Worm (Caenorhabditis elegans) whole organism, L1 larva: ENCODE measurements around the gene cutl-29.

Experiments used
- C34B4.2 ChIP-seq: sonication (generic microtip); optimal IDR thresholded peaks from 2 replicates; lab custom pipeline; 2017; ENCODE audit warnings: mild to moderate bottlenecking, missing genetic modification characterization, missing compliant biosample characterization
- Y116A8C.19 ChIP-seq: sonication (generic microtip); optimal IDR thresholded peaks from 2 replicates; lab custom pipeline; 2016; ENCODE audit warnings: missing compliant biosample characterization, missing genetic modification characterization, borderline replicate concordance
- aly-2 ChIP-seq: fragments of 150-350 bp; optimal IDR thresholded peaks from 2 replicates; lab custom pipeline; 2014; ENCODE audit warnings: missing biosample characterization, missing genetic modification characterization
- ama-1 ChIP-seq: fragments of 150-350 bp; optimal IDR thresholded peaks from 2 replicates; lab custom pipeline; 2014
- blmp-1 ChIP-seq: fragments of 150-350 bp; optimal IDR thresholded peaks from 2 replicates; lab custom pipeline; 2014; ENCODE audit warnings: missing biosample characterization, missing genetic modification characterization
- ceh-82 ChIP-seq, 3 experiments: fragments of 150-350 bp in 1 of 3; sonication (generic microtip) in 2 of 3; optimal IDR thresholded peaks; 2 replicates each; lab custom pipeline; 2014 to 2017; ENCODE audit warnings: missing biosample characterization in 3 of 3, missing genetic modification characterization in 3 of 3
- egl-13 ChIP-seq: sonication (generic microtip); optimal IDR thresholded peaks from 2 replicates; lab custom pipeline; 2016; ENCODE audit warnings: missing genotype, missing genetic modification reagents, missing genetic modification characterization, missing compliant biosample characterization
- egl-27 ChIP-seq, 2 experiments: fragments of 150-350 bp in 1 of 2; sonication (generic microtip); optimal IDR thresholded peaks; 3 replicates each; lab custom pipeline; 2017 to 2018; ENCODE audit warnings: missing biosample characterization in 2 of 2, missing genetic modification characterization in 2 of 2, missing genetic modification reagents in 2 of 2
- elt-2 ChIP-seq: sonication (generic microtip); optimal IDR thresholded peaks from 2 replicates; lab custom pipeline; 2016; ENCODE audit warnings: missing genetic modification characterization, mild to moderate bottlenecking, inconsistent platforms, missing compliant biosample characterization, missing genetic modification reagents
- elt-3 ChIP-seq, 6 experiments: fragments of 150-350 bp in 1 of 6; sonication (generic microtip); optimal IDR thresholded peaks; 2 replicates each; lab custom pipeline; 2017 to 2018; ENCODE audit warnings: missing biosample characterization in 6 of 6, missing genetic modification characterization in 6 of 6, inconsistent platforms in 1 of 6
- fkh-10 ChIP-seq: sonication (generic microtip); optimal IDR thresholded peaks from 2 replicates; lab custom pipeline; 2017; ENCODE audit warnings: missing biosample characterization, missing genetic modification reagents, missing genetic modification characterization
- fkh-8 ChIP-seq: sonication (generic microtip); optimal IDR thresholded peaks from 2 replicates; lab custom pipeline; 2016; ENCODE audit warnings: mild to moderate bottlenecking, missing genetic modification characterization, missing compliant biosample characterization
- grh-1 ChIP-seq: fragments of 200-800 bp; sonication (Bioruptor generic); IDR thresholded peaks from 2 replicates; pipeline ENCODE4 v1.3.6; 2022; ENCODE audit warnings: missing genetic modification reagents, missing genetic modification characterization, missing compliant biosample characterization
- irx-1 ChIP-seq: sonication (generic microtip); optimal IDR thresholded peaks from 2 replicates; lab custom pipeline; 2016; ENCODE audit warnings: missing genetic modification characterization, missing compliant biosample characterization
- isw-1 ChIP-seq: fragments of 200-800 bp; sonication (Bioruptor generic); IDR thresholded peaks from 2 replicates; pipeline ENCODE4 v1.3.6; 2022; ENCODE audit warnings: missing genetic modification characterization, missing compliant biosample characterization
- jun-1 ChIP-seq: fragments of 150-350 bp; optimal IDR thresholded peaks from 2 replicates; lab custom pipeline; 2014; ENCODE audit warnings: missing biosample characterization, missing genetic modification reagents, missing genetic modification characterization
- lin-14 ChIP-seq: fragments of 200-800 bp; sonication (Bioruptor generic); optimal IDR thresholded peaks from 2 replicates; lab custom pipeline; 2018; ENCODE audit warnings: mild to moderate bottlenecking, missing genetic modification characterization, moderate library complexity, missing compliant biosample characterization
- lin-35 ChIP-seq, 2 experiments: fragments of 150-350 bp; optimal IDR thresholded peaks; 2 replicates each; lab custom pipeline; 2014; ENCODE audit warnings: missing biosample characterization in 2 of 2, missing genetic modification characterization in 2 of 2, missing genetic modification reagents in 2 of 2
- lin-39 ChIP-seq: fragments of 150-350 bp; optimal IDR thresholded peaks from 2 replicates; lab custom pipeline; 2014; ENCODE audit warnings: missing biosample characterization, missing genetic modification reagents, missing genetic modification characterization
- lsy-2 ChIP-seq, 2 experiments: fragments of 150-350 bp; optimal IDR thresholded peaks; 2 replicates each; lab custom pipeline; 2014; ENCODE audit warnings: missing biosample characterization in 2 of 2, missing genetic modification characterization in 2 of 2
- mab-9 ChIP-seq: fragments of 200-800 bp; sonication (Bioruptor generic); IDR thresholded peaks from 2 replicates; pipeline ENCODE4 v1.3.6; 2022; ENCODE audit warnings: missing genetic modification reagents, missing genetic modification characterization, missing compliant biosample characterization
- mdl-1 ChIP-seq, 2 experiments: fragments of 150-350 bp; optimal IDR thresholded peaks; 2 replicates each; lab custom pipeline; 2014 to 2017; ENCODE audit warnings: missing biosample characterization in 2 of 2, missing genetic modification characterization in 2 of 2, inconsistent platforms in 1 of 2
- mef-2 ChIP-seq: fragments of 150-350 bp; optimal IDR thresholded peaks from 2 replicates; lab custom pipeline; 2014; ENCODE audit warnings: missing biosample characterization, missing genetic modification characterization
- nhr-20 ChIP-seq: sonication (generic microtip); optimal IDR thresholded peaks from 2 replicates; lab custom pipeline; 2016; ENCODE audit warnings: mild to moderate bottlenecking, missing genetic modification characterization, missing compliant biosample characterization
- nhr-47 ChIP-seq: sonication (generic microtip); optimal IDR thresholded peaks from 2 replicates; lab custom pipeline; 2016; ENCODE audit warnings: mild to moderate bottlenecking, missing genetic modification characterization, moderate library complexity, missing compliant biosample characterization
- nhr-71 ChIP-seq: sonication (generic microtip); optimal IDR thresholded peaks from 2 replicates; lab custom pipeline; 2016; ENCODE audit warnings: mild to moderate bottlenecking, missing genetic modification characterization, moderate library complexity, missing compliant biosample characterization
- nhr-77 ChIP-seq: fragments of 150-350 bp; optimal IDR thresholded peaks from 2 replicates; lab custom pipeline; 2014; ENCODE audit warnings: missing biosample characterization, missing genetic modification characterization
- nhr-84 ChIP-seq: sonication (generic microtip); optimal IDR thresholded peaks from 2 replicates; lab custom pipeline; 2017; ENCODE audit warnings: missing biosample characterization, missing genetic modification characterization
- nhr-85 ChIP-seq: sonication (generic microtip); peaks from one replicate; lab custom pipeline; 2016; ENCODE audit warnings: missing genetic modification characterization, inconsistent platforms, missing compliant biosample characterization
- nhr-90 ChIP-seq: sonication (generic microtip); optimal IDR thresholded peaks from 2 replicates; lab custom pipeline; 2016; ENCODE audit warnings: mild to moderate bottlenecking, missing genetic modification characterization, missing compliant biosample characterization; ENCODE audit not compliant: poor library complexity
- pag-3 ChIP-seq: sonication (generic microtip); optimal IDR thresholded peaks from 2 replicates; lab custom pipeline; 2017; ENCODE audit warnings: missing genetic modification characterization, mild to moderate bottlenecking, missing compliant biosample characterization, antibody characterized with exemption, borderline replicate concordance; ENCODE audit not compliant: insufficient read depth
- pax-3 ChIP-seq: fragments of 200-800 bp; sonication (Bioruptor generic); optimal IDR thresholded peaks from 2 replicates; lab custom pipeline; 2018; ENCODE audit warnings: mild to moderate bottlenecking, missing genetic modification characterization, moderate library complexity, missing compliant biosample characterization
- rnt-1 ChIP-seq: sonication (generic microtip); optimal IDR thresholded peaks from 2 replicates; lab custom pipeline; 2016; ENCODE audit warnings: mild to moderate bottlenecking, missing genetic modification characterization, moderate library complexity, missing compliant biosample characterization
- skn-1 ChIP-seq: fragments of 150-350 bp; optimal IDR thresholded peaks from 2 replicates; lab custom pipeline; 2014; ENCODE audit warnings: missing biosample characterization, missing genetic modification characterization
- snpc-4 ChIP-seq: fragments of 150-350 bp; optimal IDR thresholded peaks from 2 replicates; lab custom pipeline; 2014; ENCODE audit warnings: missing biosample characterization, missing genetic modification characterization
- snu-23 ChIP-seq: sonication (generic microtip); optimal IDR thresholded peaks from 2 replicates; lab custom pipeline; 2016; ENCODE audit warnings: missing genetic modification characterization, missing compliant biosample characterization
- sox-4 ChIP-seq: sonication (generic microtip); optimal IDR thresholded peaks from 2 replicates; lab custom pipeline; 2016; ENCODE audit warnings: missing genetic modification characterization, missing compliant biosample characterization
- sptf-1 ChIP-seq: fragments of 150-350 bp; optimal IDR thresholded peaks from 2 replicates; lab custom pipeline; 2014; ENCODE audit warnings: missing biosample characterization, missing genetic modification characterization
- sup-37 ChIP-seq: fragments of 200-800 bp; sonication (Bioruptor generic); optimal IDR thresholded peaks from 2 replicates; lab custom pipeline; 2018; ENCODE audit warnings: mild to moderate bottlenecking, missing genetic modification characterization, missing compliant biosample characterization
- tbx-2 ChIP-seq: sonication (generic microtip); optimal IDR thresholded peaks from 2 replicates; lab custom pipeline; 2016; ENCODE audit warnings: missing genetic modification characterization, missing compliant biosample characterization
- tlp-1 ChIP-seq: fragments of 150-350 bp; optimal IDR thresholded peaks from 2 replicates; lab custom pipeline; 2014; ENCODE audit warnings: missing biosample characterization, missing genetic modification characterization
- unc-130 ChIP-seq: fragments of 150-350 bp; optimal IDR thresholded peaks from 2 replicates; lab custom pipeline; 2017; ENCODE audit warnings: missing biosample characterization, missing genetic modification characterization, inconsistent platforms
- unc-86 ChIP-seq: sonication (generic microtip); optimal IDR thresholded peaks from 2 replicates; lab custom pipeline; 2016; ENCODE audit warnings: missing genetic modification characterization, missing compliant biosample characterization
- unc-98 ChIP-seq: fragments of 200-800 bp; sonication (Bioruptor generic); IDR thresholded peaks from 2 replicates; pipeline ENCODE4 v1.3.6; 2022; ENCODE audit warnings: missing genetic modification characterization, missing compliant biosample characterization
- xbp-1 ChIP-seq: sonication (generic microtip); optimal IDR thresholded peaks from 2 replicates; lab custom pipeline; 2016; ENCODE audit warnings: missing genetic modification characterization, missing compliant biosample characterization
- zip-4 ChIP-seq: fragments of 200-800 bp; sonication (Bioruptor generic); optimal IDR thresholded peaks from 2 replicates; lab custom pipeline; 2018; ENCODE audit warnings: mild to moderate bottlenecking, missing genetic modification characterization, moderate library complexity, missing compliant biosample characterization
- ztf-11 ChIP-seq, 2 experiments: sonication (generic microtip); optimal IDR thresholded peaks; 2 replicates each; lab custom pipeline; 2016 to 2017; ENCODE audit warnings: missing genetic modification characterization in 2 of 2, missing biosample characterization in 1 of 2, missing compliant biosample characterization in 1 of 2
- ztf-4 ChIP-seq: fragments of 150-350 bp; optimal IDR thresholded peaks from 2 replicates; lab custom pipeline; 2014; ENCODE audit warnings: missing biosample characterization, missing genetic modification characterization

The cutl-29 gene

DNA sequence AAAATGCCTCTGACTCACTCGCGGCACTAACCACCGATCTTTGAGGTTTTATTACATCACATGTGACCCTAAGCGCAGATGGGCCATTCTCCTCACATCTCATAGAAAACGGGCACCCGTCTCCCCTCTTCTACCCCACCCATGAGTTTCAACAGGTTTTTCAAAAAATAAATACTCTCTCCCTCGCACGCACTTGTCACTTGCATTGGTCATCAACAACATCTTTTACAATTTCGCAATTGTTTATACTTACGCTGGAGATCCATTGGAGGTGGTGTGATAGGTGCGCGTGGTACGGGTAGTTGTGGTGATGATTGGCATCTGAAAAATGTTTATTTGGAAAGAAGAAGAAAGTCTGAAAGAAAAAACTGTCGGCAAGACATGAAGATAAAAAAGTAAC is 34.8 kb downstream of the cutl-29 start, which contains the start of gene M60.4 (continued):
- TF ChIP-seq nhr-47 (peak; percentile 72), sup-37 (GFP tag; lab: Kevin White, UChicago) (no peak), isw-1 (GFP tag; lab: Robert Waterston, UW) (no peak), tbx-2 (tag; lab: Kevin White, UChicago) (peak; percentile 53), xbp-1 (peak; percentile 40), C34B4.2 (tag; lab: Kevin White, UChicago) (no peak), mab-9 (no peak), snpc-4 (tag; lab: Kevin White, UChicago) (peak; percentile 10), ztf-11 (tag; optimal IDR thresholded peaks at IDR 0.05; lab: Kevin White, UChicago) (no peak), lin-35 (GFP tag; optimal IDR thresholded peaks at IDR 0.05; lab: Kevin White, UChicago) (peak; percentile 47 to 78)

DNA sequence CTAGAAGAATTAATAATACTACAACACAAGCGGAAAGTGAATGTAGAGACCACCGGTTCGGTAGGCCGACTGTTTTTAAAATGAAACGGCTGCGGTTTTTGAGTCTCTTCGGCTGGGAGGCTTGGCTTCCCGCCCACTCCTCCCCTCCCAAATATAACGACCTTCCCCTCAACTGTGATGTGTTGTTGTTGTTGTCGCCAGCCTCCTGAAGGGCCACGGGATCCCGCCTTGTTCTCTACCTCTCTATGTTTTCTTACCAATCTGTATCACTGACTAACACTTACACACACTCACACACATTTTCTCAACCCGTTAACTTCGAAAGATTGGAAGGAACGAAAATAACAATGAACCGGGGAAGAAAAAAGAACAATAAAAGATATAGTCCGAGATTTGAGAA is 37.3 kb downstream of the cutl-29 start:
- TF ChIP-seq lin-14 (GFP tag; lab: Kevin White, UChicago): peak; percentile 58
- TF ChIP-seq ztf-4 (tag; lab: Kevin White, UChicago): no peak
- peak; percentile 54 for TF ChIP-seq nhr-71 (tag; lab: Kevin White, UChicago)
- TF ChIP-seq nhr-90 (tag; lab: Kevin White, UChicago): peak; percentile 5
- TF ChIP-seq nhr-20 (tag; lab: Kevin White, UChicago): peak; percentile 39
- TF ChIP-seq lin-35 (GFP tag; optimal IDR thresholded peaks at IDR 0.05; lab: Kevin White, UChicago): peak in 1 of 2 experiments; percentile 18
- peak; percentile 78 for TF ChIP-seq nhr-85 (tag; lab: Kevin White, UChicago)
- TF ChIP-seq fkh-10 (GFP tag; lab: Kevin White, UChicago): no peak
- TF ChIP-seq irx-1 (tag; lab: Kevin White, UChicago): no peak
- no peak for TF ChIP-seq mab-9
- no peak for TF ChIP-seq zip-4 (GFP tag; lab: Kevin White, UChicago)
- peak; percentile 24 for TF ChIP-seq nhr-47
- no peak for TF ChIP-seq skn-1
- no peak for TF ChIP-seq egl-27 (tag; optimal IDR thresholded peaks at IDR 0.05; lab: Kevin White, UChicago)
- TF ChIP-seq fkh-8 (tag; lab: Kevin White, UChicago): no peak
- TF ChIP-seq snu-23 (GFP tag; lab: Kevin White, UChicago): peak; percentile 31
- peak in 1 of 6 experiments; percentile 21 for TF ChIP-seq elt-3 (tag; optimal IDR thresholded peaks at IDR 0.05; lab: Kevin White, UChicago)
- no peak for TF ChIP-seq rnt-1 (tag; lab: Kevin White, UChicago)
- peak in 1 of 2 experiments; percentile 4 for TF ChIP-seq mdl-1 (tag; optimal IDR thresholded peaks at IDR 0.05; lab: Kevin White, UChicago)
- no peak for TF ChIP-seq ama-1
- TF ChIP-seq elt-2 (tag; lab: Kevin White, UChicago): no peak
- TF ChIP-seq unc-130 (tag; lab: Kevin White, UChicago): peak; percentile 24
- TF ChIP-seq unc-98 (GFP tag; lab: Robert Waterston, UW): no peak
- TF ChIP-seq sup-37 (GFP tag; lab: Kevin White, UChicago): no peak
- no peak for TF ChIP-seq tlp-1
- TF ChIP-seq jun-1: no peak

DNA sequence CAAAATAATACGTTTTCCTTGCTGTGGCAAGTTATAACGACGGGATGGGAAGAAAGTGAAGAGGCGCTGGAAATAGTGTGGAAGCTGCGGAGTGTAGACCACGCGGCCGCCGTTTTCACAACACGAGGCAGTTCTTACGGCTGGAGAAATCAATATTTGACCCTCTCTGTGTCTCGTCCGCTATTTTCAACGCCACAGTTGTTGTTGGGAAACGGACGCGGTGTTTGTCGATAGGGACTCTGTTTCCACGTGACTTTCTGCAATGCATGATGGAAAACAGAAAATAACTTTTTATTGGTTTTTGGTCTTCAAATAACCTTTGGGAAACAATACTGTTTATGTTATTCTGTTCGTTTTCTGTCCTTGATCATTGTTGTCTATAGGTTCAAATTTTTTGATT is 39.0 kb downstream of the cutl-29 start, which contains the start of gene K02A6.3:
Gene K02A6.3, minus strand, starts transcription at position 74 of the 400 bp plus-strand sequence.
- TF ChIP-seq lin-39 (tag; lab: Kevin White, UChicago) (peak; percentile 71), tlp-1 (no peak), ama-1 (peak; percentile 77), C34B4.2 (tag; lab: Kevin White, UChicago) (no peak), irx-1 (tag; lab: Kevin White, UChicago) (peak; percentile 86), nhr-85 (tag; lab: Kevin White, UChicago) (peak; percentile 99), fkh-10 (GFP tag; lab: Kevin White, UChicago) (peak; percentile 14), sptf-1 (tag; lab: Kevin White, UChicago) (no peak), ztf-4 (tag; lab: Kevin White, UChicago) (peak; percentile 65), grh-1 (peak; percentile 83), mef-2 (peak; percentile 85), nhr-84 (tag; lab: Kevin White, UChicago) (no peak), Y116A8C.19 (no peak), unc-86 (tag; lab: Kevin White, UChicago) (peak; percentile 47), pax-3 (tag; lab: Kevin White, UChicago) (no peak), lin-35 (GFP tag; optimal IDR thresholded peaks at IDR 0.05; lab: Kevin White, UChicago) (peak; percentile 62 to 89), sox-4 (tag; lab: Kevin White, UChicago) (peak; percentile 57), lsy-2 (tag; optimal IDR thresholded peaks at IDR 0.05; lab: Kevin White, UChicago) (peak; percentile 81 to 84), ceh-82 (tag; optimal IDR thresholded peaks at IDR 0.05; lab: Kevin White, UChicago) (peak; percentile 13 to 53 (median 26)), elt-2 (tag; lab: Kevin White, UChicago) (peak; percentile 81), pag-3 (tag; lab: Kevin White, UChicago) (no peak), aly-2 (tag; lab: Kevin White, UChicago) (no peak), nhr-20 (tag; lab: Kevin White, UChicago) (peak; percentile 98), blmp-1 (tag; lab: Kevin White, UChicago) (peak; percentile 93), nhr-77 (tag; lab: Kevin White, UChicago) (peak; percentile 69), egl-13 (tag; lab: Kevin White, UChicago) (peak; percentile 1), zip-4 (GFP tag; lab: Kevin White, UChicago) (peak; percentile 44)
